Worm (Caenorhabditis elegans) whole organism, young adult: ENCODE data around the gene F53F8.5.

Experiments
- B0019.2 ChIP-seq: fragments of 200-800 bp; sonication (Bioruptor generic); conservative IDR thresholded peaks from 2 replicates; pipeline ENCODE4 v1.3.6; 2022; ENCODE audit warnings: missing genetic modification reagents, missing genetic modification characterization, missing compliant biosample characterization
- F49E8.2 ChIP-seq: sonication (generic microtip); optimal IDR thresholded peaks from 3 replicates; lab custom pipeline; 2017; ENCODE audit warnings: missing genetic modification characterization, mild to moderate bottlenecking, missing compliant biosample characterization, antibody characterized with exemption, moderate library complexity; ENCODE audit not compliant: insufficient read depth
- ama-1 ChIP-seq, 3 experiments: fragments of 150-350 bp in 1 of 3; sonication (generic microtip) in 2 of 3; optimal IDR thresholded peaks; 2 replicates each; lab custom pipeline; 2014 to 2018; ENCODE audit warnings: missing biosample characterization in 2 of 3, missing genetic modification characterization in 2 of 3, missing genetic modification reagents in 2 of 3
- ceh-79 ChIP-seq: sonication (generic microtip); optimal IDR thresholded peaks from 2 replicates; lab custom pipeline; 2017; ENCODE audit warnings: mild to moderate bottlenecking, missing genetic modification characterization, missing compliant biosample characterization
- lin-54 ChIP-seq: fragments of 200-800 bp; sonication (Bioruptor generic); optimal IDR thresholded peaks from 2 replicates; lab custom pipeline; 2018; ENCODE audit warnings: mild to moderate bottlenecking, missing genetic modification characterization, missing compliant biosample characterization
- lir-1 ChIP-seq: fragments of 200-800 bp; sonication (Bioruptor generic); conservative IDR thresholded peaks from 2 replicates; pipeline ENCODE4 v1.3.6; 2022; ENCODE audit warnings: missing genetic modification reagents, missing genetic modification characterization, missing compliant biosample characterization
- snpc-3.4 ChIP-seq: sonication (generic microtip); optimal IDR thresholded peaks from 2 replicates; lab custom pipeline; 2017; ENCODE audit warnings: missing genetic modification characterization, mild to moderate bottlenecking, missing compliant biosample characterization, antibody characterized with exemption, moderate library complexity, missing genotype, missing genetic modification reagents
- ztf-18 ChIP-seq: sonication (generic microtip); optimal IDR thresholded peaks from 2 replicates; lab custom pipeline; 2016; ENCODE audit warnings: missing genotype, mild to moderate bottlenecking, missing genetic modification characterization, missing compliant biosample characterization

DNA sequence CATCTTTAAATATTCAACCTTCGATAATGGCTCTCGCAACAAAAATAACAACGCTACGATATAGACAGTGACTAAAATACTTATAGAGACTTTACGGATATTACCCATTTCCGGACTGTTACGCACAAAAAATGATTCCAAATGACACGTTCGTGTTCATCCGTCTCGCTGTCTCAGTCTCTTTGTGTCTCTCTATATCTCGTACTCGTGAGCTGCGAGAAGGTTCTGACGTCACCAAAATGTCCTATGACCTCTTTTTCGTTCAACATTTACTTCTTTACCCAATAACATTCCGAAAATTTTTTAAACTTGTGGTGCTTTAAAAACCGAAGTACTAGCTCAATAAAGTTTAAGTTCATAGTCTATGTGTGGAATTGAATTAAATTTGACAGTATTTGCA lies 6.3 kb upstream of the F53F8.5 start:
- TF ChIP-seq B0019.2 (GFP tag; lab: Robert Waterston, UW) (no peak), snpc-3.4 (tag; lab: Kevin White, UChicago) (no peak), ama-1 (optimal IDR thresholded peaks at IDR 0.05; lab: Kevin White, UChicago) (no peak), ama-1 (GFP tag; optimal IDR thresholded peaks at IDR 0.05; lab: Kevin White, UChicago) (no peak), F49E8.2 (tag; lab: Kevin White, UChicago) (no peak), ceh-79 (tag; lab: Kevin White, UChicago) (no peak), ztf-18 (tag; lab: Kevin White, UChicago) (no peak), lir-1 (GFP tag; lab: Robert Waterston, UW) (no peak), lin-54 (GFP tag; lab: Kevin White, UChicago) (no peak)
